Worm (Caenorhabditis elegans): ENCODE results near the gene scc-1.

DNA sequence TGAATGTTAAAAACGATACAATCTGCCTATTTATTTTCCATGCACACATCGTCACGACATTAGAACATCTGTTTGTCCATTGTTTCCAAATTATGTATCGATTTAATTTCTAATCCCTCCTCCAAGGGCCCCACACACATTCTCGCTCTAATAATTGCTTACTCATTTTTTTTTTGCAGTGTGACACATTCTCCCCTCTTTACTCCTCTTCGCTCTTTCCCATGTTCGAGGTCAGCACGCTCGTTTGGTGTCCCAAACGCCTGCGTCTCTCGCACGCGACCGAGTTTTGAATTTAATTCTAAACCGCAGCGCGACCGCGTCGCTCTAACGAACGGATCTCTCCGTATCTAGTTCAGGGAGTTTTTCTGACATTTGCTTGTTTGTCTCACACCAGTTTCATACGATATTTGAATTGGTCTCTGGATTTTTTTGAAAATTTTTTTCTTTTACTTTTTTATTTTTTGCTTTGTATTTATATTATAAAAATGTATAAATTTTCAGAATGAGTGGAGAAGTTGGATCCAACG, 25.9 kb upstream of the scc-1 start, which contains the start of the genes clec-140 and hmg-11:
- TF ChIP-seq him-1 (tag; optimal IDR thresholded peaks at IDR 0.05) (no peak), dao-5 (tag; optimal IDR thresholded peaks at IDR 0.05) (no peak), W03F9.2 (tag; optimal IDR thresholded peaks at IDR 0.05) (no peak)
